Worm (Caenorhabditis elegans): ENCODE results near the gene E01G4.5.

DNA sequence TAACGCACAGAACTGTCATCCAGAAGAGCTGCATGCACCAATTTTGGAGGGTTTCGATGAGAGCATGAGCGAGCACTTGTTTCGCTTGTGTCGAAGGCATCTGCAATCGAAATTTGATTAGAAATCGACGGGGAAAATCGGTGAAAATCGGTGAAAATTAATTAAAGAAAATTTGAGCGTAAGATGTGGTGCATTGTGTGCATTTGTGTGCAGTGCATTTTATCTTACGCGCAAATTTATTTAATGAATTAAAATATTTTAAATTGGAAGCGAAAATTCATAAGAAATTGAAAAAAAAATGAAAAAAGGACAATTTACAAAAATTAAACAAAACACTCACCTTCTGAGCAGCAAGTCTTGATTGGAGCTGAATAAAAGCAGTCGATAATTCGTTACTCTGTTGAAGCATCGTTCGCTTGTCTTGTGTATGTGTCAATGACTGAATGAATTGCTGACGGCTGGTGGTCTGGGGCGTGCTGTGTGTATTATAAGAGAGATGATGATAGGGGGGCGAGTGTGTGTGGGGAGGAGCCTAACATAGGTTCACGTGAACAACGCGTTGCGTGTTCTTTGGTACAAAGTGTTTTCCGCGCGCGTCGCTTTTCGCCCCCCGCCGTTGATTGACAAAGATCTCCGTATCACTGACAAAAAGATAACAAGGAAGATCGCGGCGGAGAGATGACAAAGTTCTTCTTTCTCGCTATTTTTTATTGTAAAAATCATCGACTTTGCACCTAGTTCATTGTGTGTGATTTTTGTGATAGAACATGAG is 10.4 kb upstream of the E01G4.5 start:
- TF ChIP-seq egl-27 (tag; optimal IDR thresholded peaks at IDR 0.05) = no peak
- no peak for TF ChIP-seq ztf-11 (tag; optimal IDR thresholded peaks at IDR 0.05)
- no peak for TF ChIP-seq nhr-237 (tag; optimal IDR thresholded peaks at IDR 0.05)
- TF ChIP-seq lin-13 (GFP tag; optimal IDR thresholded peaks at IDR 0.05) = no peak
- no peak for TF ChIP-seq unc-39 (tag; optimal IDR thresholded peaks at IDR 0.05)
- TF ChIP-seq fos-1 (tag; optimal IDR thresholded peaks at IDR 0.05) = no peak
- no peak for TF ChIP-seq D1046.2 (GFP tag; IDR thresholded peaks at IDR 0.05)
